Worm (Caenorhabditis elegans) whole organism, early embryonic: Measurements from ENCODE around the gene F34H10.5.

ENCODE experiments used
- B0310.2 ChIP-seq: sonication (generic microtip); optimal IDR thresholded peaks from 2 replicates; lab custom pipeline; 2016; ENCODE audit warnings: mild to moderate bottlenecking, missing genetic modification characterization, missing compliant biosample characterization
- F13C5.2 ChIP-seq: sonication (generic microtip); optimal IDR thresholded peaks from 2 replicates; lab custom pipeline; 2017; ENCODE audit warnings: mild to moderate bottlenecking, missing genetic modification characterization, inconsistent platforms, missing compliant biosample characterization
- aly-1 ChIP-seq: sonication (generic microtip); optimal IDR thresholded peaks from 2 replicates; lab custom pipeline; 2016; ENCODE audit warnings: missing genetic modification characterization, missing compliant biosample characterization
- ama-1 ChIP-seq: fragments of 150-350 bp; optimal IDR thresholded peaks from 2 replicates; lab custom pipeline; 2014
- ceh-13 ChIP-seq: fragments of 200-800 bp; sonication (Bioruptor generic); optimal IDR thresholded peaks from 2 replicates; lab custom pipeline; 2018; ENCODE audit warnings: mild to moderate bottlenecking, missing genetic modification characterization, missing compliant biosample characterization
- ceh-36 ChIP-seq: sonication (generic microtip); optimal IDR thresholded peaks from 2 replicates; lab custom pipeline; 2016; ENCODE audit warnings: missing genetic modification characterization, inconsistent platforms, missing compliant biosample characterization
- ets-7 ChIP-seq: sonication (generic microtip); optimal IDR thresholded peaks from 2 replicates; lab custom pipeline; 2016; ENCODE audit warnings: missing genotype, missing genetic modification characterization, missing compliant biosample characterization
- flt-1 ChIP-seq: fragments of 200-800 bp; sonication (Bioruptor generic); IDR thresholded peaks from 2 replicates; pipeline ENCODE4 v1.3.6; 2022; ENCODE audit warnings: missing genetic modification characterization, missing compliant biosample characterization
- hmbx-1 ChIP-seq: sonication (generic microtip); optimal IDR thresholded peaks from 2 replicates; lab custom pipeline; 2016; ENCODE audit warnings: mild to moderate bottlenecking, missing genetic modification characterization, missing compliant biosample characterization
- hmg-4 ChIP-seq: fragments of 200-800 bp; sonication (Bioruptor generic); optimal IDR thresholded peaks from 2 replicates; lab custom pipeline; 2018; ENCODE audit warnings: mild to moderate bottlenecking, missing genetic modification characterization, missing compliant biosample characterization
- hnd-1 ChIP-seq: sonication (generic microtip); optimal IDR thresholded peaks from 2 replicates; lab custom pipeline; 2016; ENCODE audit warnings: missing genetic modification characterization, missing compliant biosample characterization
- pes-1 ChIP-seq: fragments of 200-800 bp; sonication (Bioruptor generic); IDR thresholded peaks from 2 replicates; pipeline ENCODE4 v1.3.6; 2022; ENCODE audit warnings: missing genetic modification reagents, missing genetic modification characterization, missing compliant biosample characterization
- scrt-1 ChIP-seq: fragments of 200-800 bp; sonication (Bioruptor generic); IDR thresholded peaks from 2 replicates; pipeline ENCODE4 v1.3.6; 2022; ENCODE audit warnings: missing genetic modification characterization, missing compliant biosample characterization
- sea-1 ChIP-seq: fragments of 200-800 bp; sonication (Bioruptor generic); conservative IDR thresholded peaks from 2 replicates; pipeline ENCODE4 v1.3.6; 2022; ENCODE audit warnings: missing genetic modification characterization, missing compliant biosample characterization
- tbx-11 ChIP-seq: fragments of 200-800 bp; sonication (Bioruptor generic); IDR thresholded peaks from 2 replicates; pipeline ENCODE4 v1.3.6; 2022; ENCODE audit warnings: missing genetic modification characterization, missing compliant biosample characterization
- tbx-37 ChIP-seq: fragments of 200-800 bp; sonication (Bioruptor generic); conservative IDR thresholded peaks from 2 replicates; pipeline ENCODE4 v1.3.6; 2022; ENCODE audit warnings: missing genetic modification reagents, missing genetic modification characterization, missing compliant biosample characterization
- tra-4 ChIP-seq: sonication (generic microtip); optimal IDR thresholded peaks from 2 replicates; lab custom pipeline; 2017; ENCODE audit warnings: missing genetic modification characterization, missing compliant biosample characterization

Gene F34H10.5

ce11 chrX:9676009-9676408 lies 40.5 kb downstream of the F34H10.5 start:
- no peak for TF ChIP-seq ets-7 (tag; lab: Kevin White, UChicago)
- TF ChIP-seq pes-1 (GFP tag; lab: Robert Waterston, UW): no peak
- TF ChIP-seq scrt-1: no peak
- TF ChIP-seq tra-4 (tag; lab: Kevin White, UChicago): no peak
- no peak for TF ChIP-seq hnd-1 (tag; lab: Kevin White, UChicago)
- TF ChIP-seq ceh-36 (tag; lab: Kevin White, UChicago): no peak
- no peak for TF ChIP-seq aly-1 (tag; lab: Kevin White, UChicago)
- no peak for TF ChIP-seq F13C5.2 (tag; lab: Kevin White, UChicago)
- TF ChIP-seq hmbx-1 (tag; lab: Kevin White, UChicago): no peak
- no peak for TF ChIP-seq sea-1
- TF ChIP-seq B0310.2 (tag; lab: Kevin White, UChicago): no peak
- no peak for TF ChIP-seq flt-1 (GFP tag; lab: Robert Waterston, UW)
- no peak for TF ChIP-seq hmg-4 (GFP tag; lab: Kevin White, UChicago)

ce11 chrX:9676788-9677454 lies 41.4 kb downstream of the F34H10.5 start:
- no peak for TF ChIP-seq F13C5.2 (tag; lab: Kevin White, UChicago)
- no peak for TF ChIP-seq ama-1 (lab: Kevin White, UChicago)
- no peak for TF ChIP-seq flt-1 (GFP tag; lab: Robert Waterston, UW)
- no peak for TF ChIP-seq tbx-11 (GFP tag; lab: Robert Waterston, UW)
- TF ChIP-seq pes-1 (GFP tag; lab: Robert Waterston, UW): no peak
- TF ChIP-seq sea-1: no peak
- no peak for TF ChIP-seq tbx-37 (GFP tag; lab: Robert Waterston, UW)
- no peak for TF ChIP-seq ets-7 (tag; lab: Kevin White, UChicago)
- no peak for TF ChIP-seq ceh-36 (tag; lab: Kevin White, UChicago)
- no peak for TF ChIP-seq ceh-13 (GFP tag; lab: Kevin White, UChicago)
- no peak for TF ChIP-seq hmbx-1 (tag; lab: Kevin White, UChicago)
- no peak for TF ChIP-seq hmg-4 (GFP tag; lab: Kevin White, UChicago)
- TF ChIP-seq tra-4 (tag; lab: Kevin White, UChicago): no peak
- no peak for TF ChIP-seq scrt-1

ce11 chrX:9677927-9678326 lies 42.5 kb downstream of the F34H10.5 start:
- TF ChIP-seq ama-1 (lab: Kevin White, UChicago) (no peak), ets-7 (tag; lab: Kevin White, UChicago) (no peak), scrt-1 (no peak), ceh-36 (tag; lab: Kevin White, UChicago) (no peak), flt-1 (GFP tag; lab: Robert Waterston, UW) (no peak), hmbx-1 (tag; lab: Kevin White, UChicago) (no peak), ceh-13 (GFP tag; lab: Kevin White, UChicago) (no peak), sea-1 (no peak), aly-1 (tag; lab: Kevin White, UChicago) (no peak), pes-1 (GFP tag; lab: Robert Waterston, UW) (no peak), tbx-37 (GFP tag; lab: Robert Waterston, UW) (no peak), tbx-11 (GFP tag; lab: Robert Waterston, UW) (no peak), B0310.2 (tag; lab: Kevin White, UChicago) (no peak), hnd-1 (tag; lab: Kevin White, UChicago) (no peak), F13C5.2 (tag; lab: Kevin White, UChicago) (no peak), hmg-4 (GFP tag; lab: Kevin White, UChicago) (no peak)

- TF ChIP-seq hmg-4 (GFP tag; lab: Kevin White, UChicago): no peak
- no peak for TF ChIP-seq aly-1 (tag; lab: Kevin White, UChicago)
- no peak for TF ChIP-seq scrt-1
Observed at ce11 chrX:9679427-9679826, 44.0 kb downstream of the F34H10.5 start.

ce11 chrX:9680119-9680682 lies 44.7 kb downstream of the F34H10.5 start, which contains the start of gene ifp-1:
ifp-1 (minus strand) TSS chrX:9680169.
- no peak for TF ChIP-seq scrt-1
- no peak for TF ChIP-seq flt-1 (GFP tag; lab: Robert Waterston, UW)
- TF ChIP-seq hmg-4 (GFP tag; lab: Kevin White, UChicago): no peak
- TF ChIP-seq tra-4 (tag; lab: Kevin White, UChicago): no peak
- no peak for TF ChIP-seq hnd-1 (tag; lab: Kevin White, UChicago)
- TF ChIP-seq sea-1: no peak
- no peak for TF ChIP-seq ets-7 (tag; lab: Kevin White, UChicago)
- TF ChIP-seq hmbx-1 (tag; lab: Kevin White, UChicago): no peak
- no peak for TF ChIP-seq tbx-11 (GFP tag; lab: Robert Waterston, UW)
- no peak for TF ChIP-seq ceh-13 (GFP tag; lab: Kevin White, UChicago)
- TF ChIP-seq tbx-37 (GFP tag; lab: Robert Waterston, UW): no peak
- no peak for TF ChIP-seq ama-1 (lab: Kevin White, UChicago)
